Worm (Caenorhabditis elegans) whole organism, L4/young adult: ENCODE measurements around the gene T04C12.11.

ENCODE experiments used
- dao-5 ChIP-seq: sonication (generic microtip); optimal IDR thresholded peaks from 2 replicates; lab custom pipeline; 2016; ENCODE audit warnings: missing genotype, missing genetic modification characterization, moderate library complexity, missing compliant biosample characterization
- him-1 ChIP-seq: sonication (generic microtip); optimal IDR thresholded peaks from 2 replicates; lab custom pipeline; 2016; ENCODE audit warnings: missing genotype, missing genetic modification reagents, missing genetic modification characterization, missing compliant biosample characterization

DNA sequence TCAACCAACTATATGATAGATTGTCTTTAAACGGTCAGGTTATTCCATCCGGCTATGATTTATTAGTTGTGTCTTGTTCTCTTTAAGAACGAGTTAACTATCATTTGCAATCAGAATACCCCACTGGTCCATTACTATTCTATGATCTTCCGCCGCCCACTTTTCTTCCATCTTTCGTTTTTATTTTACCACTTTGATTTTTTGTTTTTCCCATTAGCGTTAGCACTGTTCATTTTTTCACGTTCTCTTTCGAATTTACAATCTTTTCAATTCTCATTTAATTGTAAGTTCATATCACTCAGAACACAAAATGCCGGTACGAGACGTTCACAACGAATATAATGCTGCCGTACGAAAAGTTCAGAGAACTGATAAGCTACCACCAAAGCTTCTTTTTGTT lies 6.3 kb downstream of the T04C12.11 start, which contains the start of gene T04C12.7:
- no peak for TF ChIP-seq him-1 (tag; lab: Kevin White, UChicago)
- no peak for TF ChIP-seq dao-5 (tag; lab: Kevin White, UChicago)
